Worm (Caenorhabditis elegans): ENCODE measurements around the gene F37C4.6.

Gene F37C4.6

ce11 chrIV:3838687-3839086 lies 39.4 kb downstream of the F37C4.6 start:
- TF ChIP-seq elt-2 (tag; optimal IDR thresholded peaks at IDR 0.05) (no peak), fkh-10 (GFP tag; optimal IDR thresholded peaks at IDR 0.05) (no peak), unc-130 (tag; optimal IDR thresholded peaks at IDR 0.05) (no peak), unc-86 (tag; optimal IDR thresholded peaks at IDR 0.05) (no peak), Y116A8C.19 (tag; optimal IDR thresholded peaks at IDR 0.05; ENCODE audit: borderline replicate concordance) (no peak), elt-3 (tag; optimal IDR thresholded peaks at IDR 0.05) (no peak), aha-1 (tag; optimal IDR thresholded peaks at IDR 0.05) (no peak), unc-30 (tag; optimal IDR thresholded peaks at IDR 0.05) (no peak), mab-9 (GFP tag; IDR thresholded peaks at IDR 0.05) (no peak), tbx-2 (tag; optimal IDR thresholded peaks at IDR 0.05) (no peak), vab-15 (tag; optimal IDR thresholded peaks at IDR 0.05) (no peak), lin-15B (tag; optimal IDR thresholded peaks at IDR 0.05) (no peak)

- TF ChIP-seq efl-1 (optimal IDR thresholded peaks at IDR 0.05) (no peak), efl-1 (GFP tag; optimal IDR thresholded peaks at IDR 0.05 in 1 of 2) (peak in 1 of 2 experiments; percentile 19), alr-1 (tag; optimal IDR thresholded peaks at IDR 0.05; ENCODE audit: borderline replicate concordance) (no peak), lin-35 (GFP tag; optimal IDR thresholded peaks at IDR 0.05) (no peak), blmp-1 (tag; optimal IDR thresholded peaks at IDR 0.05) (no peak)
Measured at ce11 chrIV:3835065-3835464, 43.1 kb downstream of the F37C4.6 start, which contains the start of gene cal-3. TSS of gene cal-3 (minus strand) at chrIV:3835165.

ce11 chrIV:3833778-3834177 lies 44.4 kb downstream of the F37C4.6 start:
- TF ChIP-seq unc-130 (tag; optimal IDR thresholded peaks at IDR 0.05), result no peak
- TF ChIP-seq mef-2 (tag; optimal IDR thresholded peaks at IDR 0.05), result no peak
- TF ChIP-seq nhr-90 (tag; optimal IDR thresholded peaks at IDR 0.05; ENCODE audit: poor library complexity), result no peak
- no peak for TF ChIP-seq zag-1 (tag; optimal IDR thresholded peaks at IDR 0.05)
- no peak for TF ChIP-seq nhr-47 (tag; optimal IDR thresholded peaks at IDR 0.05)
- TF ChIP-seq nhr-11 (tag; optimal IDR thresholded peaks at IDR 0.05), result no peak
- TF ChIP-seq snpc-4 (tag; optimal IDR thresholded peaks at IDR 0.05), result no peak
- no peak for TF ChIP-seq unc-98 (GFP tag; IDR thresholded peaks at IDR 0.05)
- no peak for TF ChIP-seq ceh-88 (GFP tag; IDR thresholded peaks at IDR 0.05)
- TF ChIP-seq pax-3 (tag; optimal IDR thresholded peaks at IDR 0.05), result peak; percentile 42
- TF ChIP-seq snu-23 (GFP tag; optimal IDR thresholded peaks at IDR 0.05), result no peak
- TF ChIP-seq nhr-77 (tag; optimal IDR thresholded peaks at IDR 0.05), result no peak
- no peak for TF ChIP-seq elt-2 (tag; optimal IDR thresholded peaks at IDR 0.05)
- TF ChIP-seq mep-1 (tag; optimal IDR thresholded peaks at IDR 0.05), result no peak
- peak; percentile 24 for TF ChIP-seq fkh-8 (tag; optimal IDR thresholded peaks at IDR 0.05)
- no peak for TF ChIP-seq nhr-19 (GFP tag; conservative IDR thresholded peaks at IDR 0.05)
- TF ChIP-seq C16A3.4 (tag; optimal IDR thresholded peaks at IDR 0.05), result no peak
- TF ChIP-seq zip-4 (GFP tag; optimal IDR thresholded peaks at IDR 0.05), result no peak
- no peak for TF ChIP-seq efl-1 (optimal IDR thresholded peaks at IDR 0.05)
- peak in 1 of 2 experiments; percentile 4 for TF ChIP-seq efl-1 (GFP tag; optimal IDR thresholded peaks at IDR 0.05 in 1 of 2)
- no peak for TF ChIP-seq pag-3 (tag; optimal IDR thresholded peaks at IDR 0.05; ENCODE audit: borderline replicate concordance, insufficient read depth)
- TF ChIP-seq nhr-84 (tag; optimal IDR thresholded peaks at IDR 0.05), result no peak
- TF ChIP-seq fkh-4 (tag; optimal IDR thresholded peaks at IDR 0.05; ENCODE audit: borderline replicate concordance), result no peak
- no peak for TF ChIP-seq vab-15 (tag; optimal IDR thresholded peaks at IDR 0.05)
- TF ChIP-seq irx-1 (tag; optimal IDR thresholded peaks at IDR 0.05), result no peak
- TF ChIP-seq lin-14 (GFP tag; optimal IDR thresholded peaks at IDR 0.05), result no peak
- TF ChIP-seq alr-1 (tag; optimal IDR thresholded peaks at IDR 0.05; ENCODE audit: borderline replicate concordance), result no peak
- TF ChIP-seq Y116A8C.19 (tag; optimal IDR thresholded peaks at IDR 0.05; ENCODE audit: borderline replicate concordance), result no peak
- peak; percentile 87 for TF ChIP-seq dsc-1 (tag; optimal IDR thresholded peaks at IDR 0.05)
- TF ChIP-seq tbx-2 (tag; optimal IDR thresholded peaks at IDR 0.05), result no peak
- no peak for TF ChIP-seq swsn-7 (tag; optimal IDR thresholded peaks at IDR 0.05)
- no peak for TF ChIP-seq isw-1 (GFP tag; IDR thresholded peaks at IDR 0.05)
- peak; percentile 42 for TF ChIP-seq sox-4 (tag; optimal IDR thresholded peaks at IDR 0.05)
- TF ChIP-seq F16B12.6 (tag; optimal IDR thresholded peaks at IDR 0.05), result no peak
- no peak for TF ChIP-seq ceh-90 (tag; optimal IDR thresholded peaks at IDR 0.05)
- TF ChIP-seq ceh-63 (GFP tag; optimal IDR thresholded peaks at IDR 0.05), result no peak
- no peak for TF ChIP-seq unc-62 (GFP tag; optimal IDR thresholded peaks at IDR 0.05)
- no peak for TF ChIP-seq pqm-1 (tag; optimal IDR thresholded peaks at IDR 0.05)

All from whole organism, L1 larva.